Fruit fly (Drosophila melanogaster): Measurements from ENCODE around the gene CG1113.
A peak's percentile ranks its signal among the peaks of the same experiment; 100 is the strongest.

The CG1113 gene

DNA sequence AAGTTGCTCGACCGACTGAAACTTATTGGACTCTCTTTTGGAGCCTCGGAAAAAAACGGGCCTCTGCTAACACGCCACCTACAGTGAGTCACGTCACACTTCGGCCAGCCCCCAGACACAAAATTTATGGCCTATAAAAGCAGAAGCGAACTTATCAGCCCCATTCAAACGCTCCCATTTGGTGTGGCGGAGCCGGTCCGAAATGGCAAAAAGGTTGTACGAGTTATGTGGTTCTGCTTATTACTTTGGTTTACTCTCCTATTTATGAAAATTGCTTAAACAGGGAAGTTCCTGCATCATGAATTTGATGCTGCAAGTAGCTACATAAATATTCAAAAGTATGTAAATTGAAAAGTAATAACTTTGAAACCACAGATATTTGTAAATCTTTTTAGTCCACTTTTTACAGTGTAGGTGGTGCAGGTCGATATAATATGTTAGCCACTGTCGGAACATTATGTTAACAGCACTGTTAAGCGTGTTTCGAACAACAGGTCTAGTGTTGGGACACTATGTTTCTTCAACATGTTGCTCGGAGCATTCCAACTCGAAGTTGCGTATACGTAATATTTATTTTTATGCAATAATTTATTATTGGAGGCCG is 30.5 kb downstream of the CG1113 start:
- TF ChIP-seq vfl (GFP tag; optimal IDR thresholded peaks at IDR 0.05) = peak; percentile 78
- no peak for TF ChIP-seq sc (optimal IDR thresholded peaks at IDR 0.05)
- peak; percentile 75 for TF ChIP-seq sc (GFP tag; optimal IDR thresholded peaks at IDR 0.05)
- peak; percentile 84 for TF ChIP-seq CG10462 (GFP tag; optimal IDR thresholded peaks at IDR 0.05)
- peak; percentile 77 for TF ChIP-seq Nf-YB (GFP tag; optimal IDR thresholded peaks at IDR 0.05)
- peak; percentile 91 for TF ChIP-seq CG6854 (GFP tag; optimal IDR thresholded peaks at IDR 0.05)
- peak; percentile 73 for TF ChIP-seq Oaz (GFP tag; IDR thresholded peaks at IDR 0.05)
- TF ChIP-seq CG2199 (GFP tag; IDR thresholded peaks at IDR 0.05) = peak; percentile 79; the same call in 2 of the 3 replicates
- peak; percentile 61 for TF ChIP-seq CG8290 (GFP tag; optimal IDR thresholded peaks at IDR 0.05)
- TF ChIP-seq CG8290 (tag; optimal IDR thresholded peaks at IDR 0.05) = peak; percentile 35 to 88
- TF ChIP-seq ssp (GFP tag; IDR thresholded peaks at IDR 0.05) = peak; percentile 69
- TF ChIP-seq CG10979 (tag; optimal IDR thresholded peaks at IDR 0.05) = peak; percentile 90
- peak; percentile 94 for TF ChIP-seq org-1 (GFP tag; optimal IDR thresholded peaks at IDR 0.05)
- no peak for TF ChIP-seq mld (GFP tag; IDR thresholded peaks at IDR 0.05; ENCODE audit: partially characterized antibody)
- TF ChIP-seq Dref (GFP tag; IDR thresholded peaks at IDR 0.05) = no peak
- TF ChIP-seq pum (GFP tag; optimal IDR thresholded peaks at IDR 0.05) = peak; percentile 91
- no peak for TF ChIP-seq Opbp (GFP tag; IDR thresholded peaks at IDR 0.05; ENCODE audit: partially characterized antibody)
- TF ChIP-seq CG12942 (GFP tag; optimal IDR thresholded peaks at IDR 0.05) = peak; percentile 79
- peak; percentile 94 for TF ChIP-seq Ets65A (GFP tag)
- TF ChIP-seq HHEX (GFP tag; optimal IDR thresholded peaks at IDR 0.05) = peak; percentile 93
- peak; percentile 94 for TF ChIP-seq nau (GFP tag; optimal IDR thresholded peaks at IDR 0.05)
- peak; percentile 91 for TF ChIP-seq Hand (GFP tag; optimal IDR thresholded peaks at IDR 0.05)
- peak; percentile 82 for TF ChIP-seq CG6254 (GFP tag; optimal IDR thresholded peaks at IDR 0.05)
- peak; percentile 75 for TF ChIP-seq Jarid2 (GFP tag; optimal IDR thresholded peaks at IDR 0.05)
- peak; percentile 86 for TF ChIP-seq CG12155 (GFP tag; optimal IDR thresholded peaks at IDR 0.05)
- TF ChIP-seq Awh (GFP tag; IDR thresholded peaks at IDR 0.05) = peak; percentile 86
- no peak for TF ChIP-seq pan (optimal IDR thresholded peaks at IDR 0.05)
- peak in 1 of 2 experiments; percentile 84 for TF ChIP-seq pan (GFP tag; optimal IDR thresholded peaks at IDR 0.05 in 1 of 2, IDR thresholded peaks at IDR 0.05 in 1 of 2)
- no peak for TF ChIP-seq CG16813 (GFP tag; IDR thresholded peaks at IDR 0.05; ENCODE audit: partially characterized antibody)
- TF ChIP-seq danr (GFP tag; IDR thresholded peaks at IDR 0.05) = peak; percentile 58; the same call in 1 of the 2 replicates
- TF ChIP-seq ind (GFP tag; optimal IDR thresholded peaks at IDR 0.05) = peak; percentile 91
- TF ChIP-seq CG7963 (GFP tag; IDR thresholded peaks at IDR 0.05; ENCODE audit: partially characterized antibody) = no peak
- peak; percentile 90 for TF ChIP-seq jumu (GFP tag; optimal IDR thresholded peaks at IDR 0.05)
- TF ChIP-seq z (GFP tag; IDR thresholded peaks at IDR 0.05) = no peak
- TF ChIP-seq stc (GFP tag; IDR thresholded peaks at IDR 0.05) = peak; percentile 70
- peak; percentile 93 for TF ChIP-seq pnt (GFP tag; optimal IDR thresholded peaks at IDR 0.05)
- TF ChIP-seq CG10147 (GFP tag; optimal IDR thresholded peaks at IDR 0.05) = peak; percentile 93
- no peak for TF ChIP-seq yki (optimal IDR thresholded peaks at IDR 0.05)
- TF ChIP-seq fd64A (GFP tag; optimal IDR thresholded peaks at IDR 0.05) = peak; percentile 80
- no peak for TF ChIP-seq Lpt (GFP tag; optimal IDR thresholded peaks at IDR 0.05)
- peak; percentile 70 for TF ChIP-seq CG11560 (tag; IDR thresholded peaks at IDR 0.05)
- TF ChIP-seq usp (GFP tag; optimal IDR thresholded peaks at IDR 0.05) = no peak
- peak; percentile 99 for TF ChIP-seq CG8388 (GFP tag; optimal IDR thresholded peaks at IDR 0.05)
- TF ChIP-seq MBD-R2 (GFP tag; IDR thresholded peaks at IDR 0.05) = peak; percentile 48; the same call in 1 of the 2 replicates
- TF ChIP-seq CG3847 (GFP tag; IDR thresholded peaks at IDR 0.05) = peak; percentile 84
- TF ChIP-seq CG9876 (GFP tag; optimal IDR thresholded peaks at IDR 0.05) = peak; percentile 82
- TF ChIP-seq tx (GFP tag; optimal IDR thresholded peaks at IDR 0.05) = peak; percentile 89
- TF ChIP-seq grau (tag; optimal IDR thresholded peaks at IDR 0.05) = peak; percentile 92
- TF ChIP-seq Pdp1 (GFP tag; optimal IDR thresholded peaks at IDR 0.05) = peak; percentile 86 to 94
- peak; percentile 65 for TF ChIP-seq Hey (tag; optimal IDR thresholded peaks at IDR 0.05)
- TF ChIP-seq oc (tag; optimal IDR thresholded peaks at IDR 0.05) = peak; percentile 85

Data from whole organism, embryonic.